Worm (Caenorhabditis elegans) whole organism, young adult: Measurements from ENCODE around the gene F26F2.4.
A peak's percentile ranks its signal among the peaks of the same experiment; 100 is the strongest.

Experiments used
- B0019.2 ChIP-seq: fragments of 200-800 bp; sonication (Bioruptor generic); conservative IDR thresholded peaks from 2 replicates; pipeline ENCODE4 v1.3.6; 2022; ENCODE audit warnings: missing genetic modification reagents, missing genetic modification characterization, missing compliant biosample characterization
- B0035.1 ChIP-seq: sonication (generic microtip); optimal IDR thresholded peaks from 2 replicates; lab custom pipeline; 2016; ENCODE audit warnings: missing genetic modification characterization, mild to moderate bottlenecking, missing compliant biosample characterization, missing genotype, missing genetic modification reagents
- B0336.3 ChIP-seq: fragments of 200-800 bp; sonication (Bioruptor generic); IDR thresholded peaks from 2 replicates; pipeline ENCODE4 v1.3.6; 2022; ENCODE audit warnings: missing genetic modification characterization, missing compliant biosample characterization
- C06A6.2 ChIP-seq: fragments of 200-800 bp; sonication (Bioruptor generic); conservative IDR thresholded peaks from 2 replicates; pipeline ENCODE4 v1.3.6; 2022; ENCODE audit warnings: missing genetic modification characterization, missing compliant biosample characterization
- C17E4.6 ChIP-seq: fragments of 200-800 bp; sonication (Bioruptor generic); IDR thresholded peaks from 2 replicates; pipeline ENCODE4 v1.3.6; 2022; ENCODE audit warnings: missing genetic modification reagents, missing genetic modification characterization, missing compliant biosample characterization
- D2030.7 ChIP-seq: fragments of 200-800 bp; sonication (Bioruptor generic); IDR thresholded peaks from 2 replicates; pipeline ENCODE4 v1.3.6; 2022; ENCODE audit warnings: missing genetic modification reagents, missing genetic modification characterization, missing compliant biosample characterization
- F33H1.4 ChIP-seq: fragments of 200-800 bp; sonication (Bioruptor generic); IDR thresholded peaks from 2 replicates; pipeline ENCODE4 v1.3.6; 2022; ENCODE audit warnings: missing genetic modification reagents, missing genetic modification characterization, missing compliant biosample characterization
- F57C9.4 ChIP-seq: sonication (generic microtip); optimal IDR thresholded peaks from 2 replicates; lab custom pipeline; 2017; ENCODE audit warnings: mild to moderate bottlenecking, missing genetic modification characterization, missing compliant biosample characterization
- K11D2.4 ChIP-seq: fragments of 200-800 bp; sonication (Bioruptor generic); IDR thresholded peaks from 2 replicates; pipeline ENCODE4 v1.3.6; 2022; ENCODE audit warnings: missing genetic modification reagents, missing genetic modification characterization, missing compliant biosample characterization
- Y53F4B.3 ChIP-seq: fragments of 200-800 bp; sonication (Bioruptor generic); IDR thresholded peaks from 2 replicates; pipeline ENCODE4 v1.3.6; 2022; ENCODE audit warnings: missing genetic modification reagents, missing genetic modification characterization, missing compliant biosample characterization
- Y56A3A.18 ChIP-seq: fragments of 200-800 bp; sonication (Bioruptor generic); IDR thresholded peaks from 2 replicates; pipeline ENCODE4 v1.3.6; 2022; ENCODE audit warnings: missing genetic modification reagents, missing genetic modification characterization, missing compliant biosample characterization
- aptf-2 ChIP-seq: fragments of 200-800 bp; sonication (Bioruptor generic); conservative IDR thresholded peaks from 2 replicates; pipeline ENCODE4 v1.3.6; 2022; ENCODE audit warnings: missing genetic modification reagents, missing genetic modification characterization, missing compliant biosample characterization
- athp-1 ChIP-seq: sonication (generic microtip); optimal IDR thresholded peaks from 2 replicates; lab custom pipeline; 2017; ENCODE audit warnings: mild to moderate bottlenecking, missing genetic modification characterization, missing compliant biosample characterization
- attf-5 ChIP-seq: fragments of 200-800 bp; sonication (Bioruptor generic); optimal IDR thresholded peaks from 2 replicates; lab custom pipeline; 2018; ENCODE audit warnings: mild to moderate bottlenecking, missing genetic modification characterization, missing compliant biosample characterization
- cebp-1 ChIP-seq, 2 experiments: fragments of 200-800 bp in 1 of 2; sonication (Bioruptor generic) in 1 of 2; sonication (generic microtip) in 1 of 2; IDR thresholded peaks in 1 of 2; optimal IDR thresholded peaks in 1 of 2; 2 replicates each; pipeline versions ENCODE4 v1.3.6 to Lab custom; 2017 to 2022; ENCODE audit warnings: missing compliant biosample characterization in 2 of 2, missing genetic modification characterization in 2 of 2, mild to moderate bottlenecking in 1 of 2, missing genetic modification reagents in 1 of 2, moderate library complexity in 1 of 2
- ceh-100 ChIP-seq: fragments of 200-800 bp; sonication (Bioruptor generic); IDR thresholded peaks from 2 replicates; pipeline ENCODE4 v1.3.6; 2022; ENCODE audit warnings: missing genetic modification reagents, missing genetic modification characterization, missing compliant biosample characterization
- ceh-58 ChIP-seq: fragments of 200-800 bp; sonication (Bioruptor generic); IDR thresholded peaks from 2 replicates; pipeline ENCODE4 v1.3.6; 2022; ENCODE audit warnings: missing genetic modification characterization, missing compliant biosample characterization
- ceh-91 ChIP-seq: fragments of 200-800 bp; sonication (Bioruptor generic); IDR thresholded peaks from 2 replicates; pipeline ENCODE4 v1.3.6; 2022; ENCODE audit warnings: missing genetic modification reagents, missing genetic modification characterization, missing compliant biosample characterization
- chd-7 ChIP-seq: sonication (generic microtip); optimal IDR thresholded peaks from 2 replicates; lab custom pipeline; 2016; ENCODE audit warnings: mild to moderate bottlenecking, missing genetic modification characterization, moderate library complexity, missing compliant biosample characterization
- dox-1 ChIP-seq: fragments of 200-800 bp; sonication (Bioruptor generic); IDR thresholded peaks from 2 replicates; pipeline ENCODE4 v1.3.6; 2022; ENCODE audit warnings: missing genetic modification reagents, missing genetic modification characterization, missing compliant biosample characterization
- ekl-4 ChIP-seq: fragments of 200-800 bp; sonication (Bioruptor generic); IDR thresholded peaks from 2 replicates; pipeline ENCODE4 v1.3.6; 2022; ENCODE audit warnings: missing genetic modification reagents, missing genetic modification characterization, missing compliant biosample characterization
- gei-17 ChIP-seq: fragments of 200-800 bp; sonication (Bioruptor generic); optimal IDR thresholded peaks from 2 replicates; lab custom pipeline; 2018; ENCODE audit warnings: mild to moderate bottlenecking, missing genetic modification characterization, missing compliant biosample characterization
- hlh-12 ChIP-seq: sonication (generic microtip); optimal IDR thresholded peaks from 2 replicates; lab custom pipeline; 2016; ENCODE audit warnings: missing genetic modification characterization, missing compliant biosample characterization
- hlh-26 ChIP-seq: fragments of 200-800 bp; sonication (Bioruptor generic); conservative IDR thresholded peaks from 2 replicates; pipeline ENCODE4 v1.3.6; 2022; ENCODE audit warnings: missing genetic modification reagents, missing genetic modification characterization, missing compliant biosample characterization
- hmg-20 ChIP-seq: fragments of 200-800 bp; sonication (Bioruptor generic); IDR thresholded peaks from 2 replicates; pipeline ENCODE4 v1.3.6; 2022; ENCODE audit warnings: missing genetic modification reagents, missing genetic modification characterization, missing compliant biosample characterization
- lir-1 ChIP-seq: fragments of 200-800 bp; sonication (Bioruptor generic); conservative IDR thresholded peaks from 2 replicates; pipeline ENCODE4 v1.3.6; 2022; ENCODE audit warnings: missing genetic modification reagents, missing genetic modification characterization, missing compliant biosample characterization
- madf-3 ChIP-seq: fragments of 200-800 bp; sonication (Bioruptor generic); IDR thresholded peaks from 2 replicates; pipeline ENCODE4 v1.3.6; 2022; ENCODE audit warnings: missing genetic modification reagents, missing genetic modification characterization, missing compliant biosample characterization
- madf-6 ChIP-seq: fragments of 200-800 bp; sonication (Bioruptor generic); IDR thresholded peaks from 2 replicates; pipeline ENCODE4 v1.3.6; 2022; ENCODE audit warnings: missing genetic modification reagents, missing genetic modification characterization, missing compliant biosample characterization
- madf-8 ChIP-seq: fragments of 200-800 bp; sonication (Bioruptor generic); conservative IDR thresholded peaks from 2 replicates; pipeline ENCODE4 v1.3.6; 2022; ENCODE audit warnings: missing genetic modification reagents, missing genetic modification characterization, missing compliant biosample characterization
- mes-4 ChIP-seq: sonication (generic microtip); optimal IDR thresholded peaks from 2 replicates; lab custom pipeline; 2016; ENCODE audit warnings: missing genotype, missing genetic modification characterization, missing compliant biosample characterization
- pbrm-1 ChIP-seq: fragments of 200-800 bp; sonication (Bioruptor generic); IDR thresholded peaks from 2 replicates; pipeline ENCODE4 v1.3.6; 2022; ENCODE audit warnings: missing genetic modification reagents, missing genetic modification characterization, missing compliant biosample characterization
- pha-4 ChIP-seq: fragments of 150-350 bp; sonication (generic microtip); optimal IDR thresholded peaks from 2 replicates; lab custom pipeline; 2014; ENCODE audit warnings: missing biosample characterization, missing genetic modification reagents, missing genetic modification characterization
- snpc-1.3 ChIP-seq: sonication (generic microtip); optimal IDR thresholded peaks from 2 replicates; lab custom pipeline; 2017; ENCODE audit warnings: missing genetic modification characterization, mild to moderate bottlenecking, missing compliant biosample characterization, antibody characterized with exemption, moderate library complexity, missing genotype, missing genetic modification reagents; ENCODE audit not compliant: insufficient read depth
- snpc-3.4 ChIP-seq: sonication (generic microtip); optimal IDR thresholded peaks from 2 replicates; lab custom pipeline; 2017; ENCODE audit warnings: missing genetic modification characterization, mild to moderate bottlenecking, missing compliant biosample characterization, antibody characterized with exemption, moderate library complexity, missing genotype, missing genetic modification reagents
- snpc-4 ChIP-seq, 5 experiments: fragments of 150-350 bp in 1 of 5; sonication (generic microtip) in 4 of 5; optimal IDR thresholded peaks; 2 replicates each; lab custom pipeline; 2014 to 2018; ENCODE audit warnings: missing genetic modification characterization in 5 of 5, missing biosample characterization in 3 of 5, antibody characterized with exemption in 2 of 5, mild to moderate bottlenecking in 2 of 5, missing compliant biosample characterization in 2 of 5, missing genotype in 2 of 5, moderate library complexity in 2 of 5, missing genetic modification reagents in 1 of 5
- somi-1 ChIP-seq: fragments of 200-800 bp; sonication (Bioruptor generic); optimal IDR thresholded peaks from 2 replicates; lab custom pipeline; 2018; ENCODE audit warnings: mild to moderate bottlenecking, missing genetic modification characterization, missing compliant biosample characterization
- tbp1 ChIP-seq: fragments of 200-800 bp; sonication (Bioruptor generic); optimal IDR thresholded peaks from 2 replicates; lab custom pipeline; 2018; ENCODE audit warnings: mild to moderate bottlenecking, missing genetic modification characterization, missing compliant biosample characterization
- tlf-1 ChIP-seq: fragments of 200-800 bp; sonication (Bioruptor generic); optimal IDR thresholded peaks from 2 replicates; lab custom pipeline; 2018; ENCODE audit warnings: mild to moderate bottlenecking, missing genetic modification characterization, missing compliant biosample characterization
- unc-62 ChIP-seq: fragments of 150-350 bp; optimal IDR thresholded peaks from 2 replicates; lab custom pipeline; 2014; ENCODE audit warnings: missing biosample characterization, missing genetic modification reagents, missing genetic modification characterization
- xnd-1 ChIP-seq: sonication (generic microtip); optimal IDR thresholded peaks from 2 replicates; lab custom pipeline; 2016; ENCODE audit warnings: missing genotype, missing genetic modification reagents, missing genetic modification characterization, missing compliant biosample characterization
- ztf-18 ChIP-seq: sonication (generic microtip); optimal IDR thresholded peaks from 2 replicates; lab custom pipeline; 2016; ENCODE audit warnings: missing genotype, mild to moderate bottlenecking, missing genetic modification characterization, missing compliant biosample characterization
- ztf-3 ChIP-seq: fragments of 200-800 bp; sonication (Bioruptor generic); optimal IDR thresholded peaks from 2 replicates; lab custom pipeline; 2018; ENCODE audit warnings: mild to moderate bottlenecking, missing genetic modification characterization, missing compliant biosample characterization

The F26F2.4 gene

DNA sequence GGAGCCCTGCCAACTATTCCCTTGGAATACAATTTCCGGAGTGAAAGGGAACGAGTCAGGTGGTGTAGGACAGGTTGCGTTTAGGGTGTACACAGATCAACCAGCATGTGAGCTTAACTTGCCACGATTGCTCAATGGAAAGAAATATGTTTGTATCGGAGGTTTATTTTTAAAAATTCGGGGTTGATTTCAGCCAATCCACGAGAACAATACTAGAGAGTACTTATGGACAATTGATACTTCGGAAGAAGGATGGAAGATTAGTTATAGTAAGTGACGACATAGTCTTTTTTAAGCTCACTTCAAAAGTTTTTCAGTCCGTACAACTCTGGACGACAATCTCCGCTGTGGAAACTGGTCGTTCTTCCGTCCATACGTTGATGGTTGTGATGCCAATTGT lies 5.8 kb downstream of the F26F2.4 start:
- no peak for TF ChIP-seq hlh-12 (tag; lab: Kevin White, UChicago)

DNA sequence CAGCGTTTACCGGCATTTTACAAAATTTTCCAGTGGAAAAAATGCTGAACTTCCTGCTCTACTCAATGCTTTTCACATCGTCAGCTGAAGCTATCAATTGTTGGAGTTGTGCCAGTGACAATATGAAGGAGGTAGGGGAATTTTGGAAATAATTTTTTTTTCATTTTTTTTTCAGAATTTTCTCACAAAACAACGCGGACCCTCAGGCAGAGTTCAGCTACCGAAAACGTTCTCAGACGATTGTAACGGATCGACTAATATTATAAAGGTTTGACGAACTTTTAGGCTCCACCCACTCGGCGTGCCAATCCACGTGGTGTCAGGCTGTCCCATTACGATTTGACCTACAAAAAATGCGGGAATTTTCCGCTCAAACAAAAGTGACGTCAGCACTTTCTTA lies 10.4 kb downstream of the F26F2.4 start, which contains the start of gene F26F2.8:
Gene F26F2.8 (plus strand): TSS at position 13 of the 400 bp plus-strand sequence.
- TF ChIP-seq B0336.3 (GFP tag; lab: Robert Waterston, UW) = no peak
- no peak for TF ChIP-seq F33H1.4 (GFP tag; lab: Robert Waterston, UW)
- TF ChIP-seq attf-5 (GFP tag; lab: Kevin White, UChicago) = no peak
- no peak for TF ChIP-seq cebp-1 (GFP tag; IDR thresholded peaks at IDR 0.05; lab: Robert Waterston, UW)
- no peak for TF ChIP-seq cebp-1 (tag; optimal IDR thresholded peaks at IDR 0.05; lab: Kevin White, UChicago)
- TF ChIP-seq mes-4 (tag; lab: Kevin White, UChicago) = no peak
- TF ChIP-seq pha-4 = no peak
- no peak for TF ChIP-seq hlh-26 (GFP tag; lab: Robert Waterston, UW)
- TF ChIP-seq Y56A3A.18 = no peak
- TF ChIP-seq lir-1 = no peak
- no peak for TF ChIP-seq K11D2.4 (GFP tag; lab: Robert Waterston, UW)
- no peak for TF ChIP-seq snpc-3.4 (tag; lab: Kevin White, UChicago)
- TF ChIP-seq aptf-2 (GFP tag; lab: Robert Waterston, UW) = no peak
- TF ChIP-seq unc-62 (GFP tag; lab: Kevin White, UChicago) = no peak

DNA sequence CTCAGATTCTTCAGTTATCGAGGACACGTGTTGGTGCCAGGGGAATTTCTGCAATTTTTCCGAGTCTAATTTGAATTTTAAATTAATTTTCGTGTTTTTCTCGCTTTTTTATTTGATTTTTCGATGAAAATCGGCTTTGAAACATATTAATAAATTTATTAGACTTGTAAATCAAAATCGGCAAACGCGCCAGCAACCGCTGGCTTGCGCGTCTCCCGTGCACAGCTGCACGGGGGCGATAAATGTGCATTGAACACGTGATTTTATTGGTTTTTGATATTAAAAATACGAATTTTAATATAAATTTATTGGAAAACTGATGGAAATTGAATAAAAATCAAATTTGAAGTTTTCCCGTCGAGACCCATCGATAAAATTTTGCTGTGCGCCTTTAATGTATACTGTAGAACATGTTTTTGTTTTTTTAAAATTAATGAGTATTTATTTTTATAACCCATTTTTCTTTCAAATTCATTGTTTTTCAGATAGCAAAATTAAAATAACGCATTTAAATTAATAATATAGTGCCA lies 11.5 kb downstream of the F26F2.4 start, which contains the start of gene F26F2.7:
Gene F26F2.7 (plus strand): TSS at position 480 of the 530 bp plus-strand sequence.
- no peak for TF ChIP-seq hlh-12 (tag; lab: Kevin White, UChicago)
- TF ChIP-seq madf-3 (GFP tag; lab: Robert Waterston, UW) = peak; percentile 83
- TF ChIP-seq ceh-58 (GFP tag; lab: Robert Waterston, UW) = no peak
- peak; percentile 99 for TF ChIP-seq madf-6 (GFP tag; lab: Robert Waterston, UW)
- no peak for TF ChIP-seq snpc-4 (GFP tag; optimal IDR thresholded peaks at IDR 0.05; lab: Kevin White, UChicago)
- peak in 3 of 4 experiments; percentile 26 to 85 (median 79) for TF ChIP-seq snpc-4 (tag; optimal IDR thresholded peaks at IDR 0.05; lab: Kevin White, UChicago)
- TF ChIP-seq C17E4.6 (GFP tag; lab: Robert Waterston, UW) = peak; percentile 50; the same call in 1 of the 2 replicates
- peak; percentile 99 for TF ChIP-seq ztf-18 (tag; lab: Kevin White, UChicago)
- peak; percentile 64 for TF ChIP-seq C06A6.2
- TF ChIP-seq dox-1 = peak; percentile 98
- peak; percentile 79 for TF ChIP-seq hmg-20 (GFP tag; lab: Robert Waterston, UW)
- TF ChIP-seq ztf-3 = no peak
- peak; percentile 41 for TF ChIP-seq gei-17 (GFP tag; lab: Kevin White, UChicago)
- peak; percentile 32 for TF ChIP-seq F57C9.4 (tag; lab: Kevin White, UChicago)
- TF ChIP-seq attf-5 (GFP tag; lab: Kevin White, UChicago) = peak; percentile 92
- peak; percentile 44 for TF ChIP-seq snpc-1.3 (tag; lab: Kevin White, UChicago)
- TF ChIP-seq madf-8 (GFP tag; lab: Robert Waterston, UW) = peak; percentile 99
- peak; percentile 79 for TF ChIP-seq K11D2.4 (GFP tag; lab: Robert Waterston, UW)
- TF ChIP-seq ceh-100 (GFP tag; lab: Robert Waterston, UW) = no peak
- TF ChIP-seq somi-1 (GFP tag; lab: Kevin White, UChicago) = peak; percentile 29
- TF ChIP-seq tlf-1 (GFP tag; lab: Kevin White, UChicago) = peak; percentile 92
- peak; percentile 34 for TF ChIP-seq chd-7 (tag; lab: Kevin White, UChicago)
- TF ChIP-seq B0019.2 = 0 out of 2 replicates have a peak, but pooled peaks have one; percentile 20
- TF ChIP-seq ceh-91 = peak; percentile 87
- peak; percentile 93 for TF ChIP-seq pbrm-1 (GFP tag; lab: Robert Waterston, UW)
- TF ChIP-seq Y53F4B.3 (GFP tag; lab: Robert Waterston, UW) = no peak
- TF ChIP-seq pha-4 = peak; percentile 48
- peak; percentile 100 for TF ChIP-seq xnd-1 (tag; lab: Kevin White, UChicago)
- TF ChIP-seq tbp1 (GFP tag; lab: Kevin White, UChicago) = peak; percentile 72
- peak; percentile 56 for TF ChIP-seq B0035.1 (tag; lab: Kevin White, UChicago)
- peak; percentile 85 for TF ChIP-seq athp-1 (tag; lab: Kevin White, UChicago)
- TF ChIP-seq snpc-3.4 (tag; lab: Kevin White, UChicago) = peak; percentile 50
- TF ChIP-seq ekl-4 = peak; percentile 89
- peak; percentile 91 for TF ChIP-seq D2030.7 (GFP tag; lab: Robert Waterston, UW)
